Fruit fly (Drosophila melanogaster) whole organism, embryonic: Measurements from ENCODE around the gene CG12948.

ENCODE experiments used
- CG11085 ChIP-seq: fragments of 200-800 bp; sonication (Bioruptor generic); IDR thresholded peaks from 2 replicates; pipeline ENCODE4 v1.3.6; 2022; ENCODE audit warnings: missing biosample characterization, missing genetic modification characterization
- CG12942 ChIP-seq: fragments of 200-800 bp; sonication (Bioruptor generic); optimal IDR thresholded peaks from 3 replicates; lab custom pipeline; 2016; ENCODE audit warnings: missing biosample characterization, missing genetic modification characterization
- CG13775 ChIP-seq: fragments of 200-800 bp; sonication (Bioruptor generic); optimal IDR thresholded peaks from 3 replicates; lab custom pipeline; 2017; ENCODE audit warnings: missing biosample characterization, mild to moderate bottlenecking, missing genetic modification characterization
- CG14014 ChIP-seq: fragments of 200-800 bp; sonication (Bioruptor generic); IDR thresholded peaks from 2 replicates; pipeline ENCODE4 v1.3.6; 2022; ENCODE audit warnings: missing biosample characterization, missing genetic modification characterization
- CG14860 ChIP-seq: fragments of 200-800 bp; sonication (Bioruptor generic); IDR thresholded peaks from 3 replicates; pipeline ENCODE4 v1.3.6; 2022; ENCODE audit warnings: missing biosample characterization, missing genetic modification characterization; ENCODE audit not compliant: partially characterized antibody
- CG15269 ChIP-seq: fragments of 200-800 bp; sonication (Bioruptor generic); optimal IDR thresholded peaks from 2 replicates; lab custom pipeline; 2018; ENCODE audit warnings: missing biosample characterization, mild to moderate bottlenecking, missing genetic modification characterization, moderate library complexity
- CG15601 ChIP-seq: fragments of 200-800 bp; sonication (Bioruptor generic); optimal IDR thresholded peaks from 3 replicates; lab custom pipeline; 2019; ENCODE audit warnings: missing biosample characterization, mild to moderate bottlenecking, missing genetic modification characterization, moderate library complexity
- CG16779 ChIP-seq: fragments of 200-800 bp; sonication (Bioruptor generic); IDR thresholded peaks from 2 replicates; pipeline ENCODE4 v1.3.6; 2022; ENCODE audit warnings: missing biosample characterization, missing genetic modification characterization
- CG17328 ChIP-seq: fragments of 200-800 bp; sonication (Bioruptor generic); IDR thresholded peaks from 2 replicates; pipeline ENCODE4 v1.3.6; 2022; ENCODE audit warnings: missing biosample characterization, missing genetic modification characterization
- CG17802 ChIP-seq: fragments of 200-800 bp; sonication (Bioruptor generic); optimal IDR thresholded peaks from 2 replicates; lab custom pipeline; 2018; ENCODE audit warnings: missing biosample characterization, mild to moderate bottlenecking, missing genetic modification characterization, moderate library complexity
- CG18011 ChIP-seq: fragments of 200-800 bp; sonication (Bioruptor generic); optimal IDR thresholded peaks from 2 replicates; lab custom pipeline; 2017; ENCODE audit warnings: missing biosample characterization, missing genetic modification characterization, mild to moderate bottlenecking, moderate library complexity, missing genotype
- CG2678 ChIP-seq: fragments of 200-800 bp; sonication (Bioruptor generic); optimal IDR thresholded peaks from 3 replicates; lab custom pipeline; 2019; ENCODE audit warnings: missing biosample characterization, mild to moderate bottlenecking, missing genetic modification characterization, moderate library complexity
- CG2875 ChIP-seq: fragments of 200-800 bp; sonication (Bioruptor generic); optimal IDR thresholded peaks from 2 replicates; lab custom pipeline; 2017; ENCODE audit warnings: missing biosample characterization, mild to moderate bottlenecking, missing genetic modification characterization, missing genetic modification reagents
- CG31441 ChIP-seq: fragments of 200-800 bp; sonication (Bioruptor generic); IDR thresholded peaks from 2 replicates; pipeline ENCODE4 v1.3.6; 2022; ENCODE audit warnings: missing biosample characterization, missing genetic modification characterization
- CG34376 ChIP-seq: fragments of 200-800 bp; sonication (Bioruptor generic); optimal IDR thresholded peaks from 2 replicates; lab custom pipeline; 2018; ENCODE audit warnings: missing biosample characterization, mild to moderate bottlenecking, missing genetic modification characterization
- CG43689 ChIP-seq: fragments of 200-800 bp; sonication (Bioruptor generic); IDR thresholded peaks from 2 replicates; pipeline ENCODE4 v1.3.6; 2022; ENCODE audit warnings: missing biosample characterization, missing genetic modification characterization
- CG4707 ChIP-seq: fragments of 200-800 bp; sonication (Bioruptor generic); optimal IDR thresholded peaks from 2 replicates; lab custom pipeline; 2018; ENCODE audit warnings: missing biosample characterization, mild to moderate bottlenecking, missing genetic modification characterization, moderate library complexity
- CG8765 ChIP-seq: fragments of 200-800 bp; sonication (Bioruptor generic); IDR thresholded peaks from 2 replicates; pipeline ENCODE4 v1.3.6; 2022; ENCODE audit warnings: missing biosample characterization, missing genetic modification characterization
- Dip2 ChIP-seq: fragments of 200-800 bp; sonication (Bioruptor generic); IDR thresholded peaks from 2 replicates; pipeline ENCODE4 v1.3.6; 2022; ENCODE audit warnings: missing biosample characterization, missing genetic modification characterization
- Dip3 ChIP-seq: fragments of 200-800 bp; sonication (Bioruptor generic); optimal IDR thresholded peaks from 3 replicates; lab custom pipeline; 2016; ENCODE audit warnings: missing biosample characterization, missing genetic modification characterization
- Dp ChIP-seq: fragments of 200-800 bp; sonication (Bioruptor generic); optimal IDR thresholded peaks from 2 replicates; lab custom pipeline; 2018; ENCODE audit warnings: missing biosample characterization, mild to moderate bottlenecking, missing genetic modification characterization, moderate library complexity
- HLH3B ChIP-seq: fragments of 200-800 bp; sonication (Bioruptor generic); IDR thresholded peaks from 2 replicates; pipeline ENCODE4 v1.3.6; 2022; ENCODE audit warnings: missing biosample characterization, missing genetic modification characterization
- HLH4C ChIP-seq: fragments of 200-800 bp; sonication (Bioruptor generic); IDR thresholded peaks from 3 replicates; pipeline ENCODE4 v1.3.6; 2022; ENCODE audit warnings: missing biosample characterization, missing genetic modification characterization; ENCODE audit not compliant: partially characterized antibody
- HLHmδ ChIP-seq: fragments of 200-800 bp; sonication (Bioruptor generic); optimal IDR thresholded peaks from 2 replicates; lab custom pipeline; 2018; ENCODE audit warnings: missing biosample characterization, mild to moderate bottlenecking, missing genetic modification characterization, moderate library complexity
- HmgZ ChIP-seq: fragments of 200-800 bp; sonication (Bioruptor generic); optimal IDR thresholded peaks from 2 replicates; lab custom pipeline; 2018; ENCODE audit warnings: missing biosample characterization, mild to moderate bottlenecking, missing genetic modification characterization
- Hmr ChIP-seq: fragments of 200-800 bp; sonication (Bioruptor generic); optimal IDR thresholded peaks from 3 replicates; lab custom pipeline; 2017; ENCODE audit warnings: mild to moderate bottlenecking, missing biosample characterization, missing genetic modification reagents, missing genetic modification characterization
- MTF-1 ChIP-seq: fragments of 200-800 bp; sonication (Bioruptor generic); optimal IDR thresholded peaks from 2 replicates; lab custom pipeline; 2018; ENCODE audit warnings: missing biosample characterization, mild to moderate bottlenecking, missing genetic modification characterization, borderline replicate concordance
- Med ChIP-seq: fragments of 200-800 bp; sonication (Bioruptor generic); peaks from one replicate; lab custom pipeline; 2016; ENCODE audit warnings: missing biosample characterization, missing genetic modification characterization, mild to moderate bottlenecking, inconsistent platforms, moderate library complexity
- Mes4 ChIP-seq: fragments of 200-800 bp; sonication (Bioruptor generic); optimal IDR thresholded peaks from 2 replicates; lab custom pipeline; 2016; ENCODE audit warnings: missing biosample characterization, missing genetic modification characterization
- Scr ChIP-seq: fragments of 200-800 bp; sonication (Bioruptor generic); IDR thresholded peaks from 2 replicates; pipeline ENCODE4 v1.3.6; 2022; ENCODE audit warnings: missing biosample characterization, missing genetic modification characterization; ENCODE audit not compliant: partially characterized antibody
- Sry-δ ChIP-seq: fragments of 200-800 bp; sonication (Bioruptor generic); optimal IDR thresholded peaks from 2 replicates; lab custom pipeline; 2016; ENCODE audit warnings: missing biosample characterization, missing genetic modification characterization
- Ssrp ChIP-seq: fragments of 200-800 bp; sonication (Bioruptor generic); optimal IDR thresholded peaks from 2 replicates; lab custom pipeline; 2018; ENCODE audit warnings: missing biosample characterization, mild to moderate bottlenecking, missing genetic modification characterization, moderate library complexity
- Stat92E ChIP-seq, 3 experiments: fragments of >200 bp in 2 of 3; fragments of 200-800 bp in 1 of 3; sonication (Bioruptor generic) in 1 of 3; optimal IDR thresholded peaks; 2 replicates each; lab custom pipeline; 2017 to 2019; ENCODE audit warnings: missing biosample characterization in 3 of 3, missing genetic modification characterization in 3 of 3, mild to moderate bottlenecking in 1 of 3, moderate library complexity in 1 of 3
- cas ChIP-seq: fragments of 200-800 bp; sonication (Bioruptor generic); IDR thresholded peaks from 2 replicates; pipeline ENCODE4 v1.3.6; 2022; ENCODE audit warnings: missing biosample characterization, missing genetic modification characterization
- chn ChIP-seq: fragments of 200-800 bp; sonication (Bioruptor generic); optimal IDR thresholded peaks from 2 replicates; lab custom pipeline; 2016; ENCODE audit warnings: missing biosample characterization, missing genetic modification characterization
- dpn ChIP-seq, 2 experiments: fragments of 200-800 bp; sonication (Bioruptor generic); optimal IDR thresholded peaks; 3 replicates each; lab custom pipeline; 2016; ENCODE audit warnings: missing biosample characterization in 2 of 2, missing genetic modification characterization in 2 of 2
- en ChIP-seq: fragments of 200-800 bp; sonication (Bioruptor generic); optimal IDR thresholded peaks from 2 replicates; lab custom pipeline; 2016; ENCODE audit warnings: missing biosample characterization, missing genetic modification characterization
- jing ChIP-seq: fragments of 200-800 bp; sonication (Bioruptor generic); optimal IDR thresholded peaks from 2 replicates; lab custom pipeline; 2018; ENCODE audit warnings: missing biosample characterization, mild to moderate bottlenecking, missing genetic modification characterization
- klu ChIP-seq: fragments of 200-800 bp; sonication (Bioruptor generic); IDR thresholded peaks from 2 replicates; pipeline ENCODE4 v1.3.6; 2022; ENCODE audit warnings: missing biosample characterization, missing genetic modification characterization
- lola ChIP-seq, 3 experiments: fragments of >200 bp in 2 of 3; fragments of 200-800 bp in 1 of 3; sonication (Bioruptor generic) in 1 of 3; optimal IDR thresholded peaks; 2 replicates each; lab custom pipeline; 2017 to 2019; ENCODE audit warnings: missing biosample characterization in 3 of 3, missing genetic modification characterization in 3 of 3, mild to moderate bottlenecking in 1 of 3, moderate library complexity in 1 of 3
- mirr ChIP-seq: fragments of 200-800 bp; sonication (Bioruptor generic); optimal IDR thresholded peaks from 3 replicates; lab custom pipeline; 2018; ENCODE audit warnings: missing biosample characterization, mild to moderate bottlenecking, missing genetic modification characterization
- pb ChIP-seq: fragments of 200-800 bp; sonication (Bioruptor generic); optimal IDR thresholded peaks from 3 replicates; lab custom pipeline; 2016; ENCODE audit warnings: missing biosample characterization, missing genetic modification characterization
- peb ChIP-seq: fragments of 200-800 bp; sonication (Bioruptor generic); IDR thresholded peaks from 2 replicates; pipeline ENCODE4 v1.3.6; 2022; ENCODE audit warnings: missing biosample characterization, missing genetic modification characterization
- sens ChIP-seq: fragments of 200-800 bp; sonication (Bioruptor generic); peaks from one replicate; lab custom pipeline; 2016; ENCODE audit warnings: missing biosample characterization, missing genetic modification characterization
- shn ChIP-seq: fragments of 200-800 bp; sonication (Bioruptor generic); optimal IDR thresholded peaks from 3 replicates; lab custom pipeline; 2016; ENCODE audit warnings: missing biosample characterization, missing genetic modification characterization
- tll ChIP-seq, 2 experiments: fragments of 200-800 bp in 1 of 2; fragments of >200 bp in 1 of 2; sonication (Bioruptor generic) in 1 of 2; optimal IDR thresholded peaks; 2 replicates each; lab custom pipeline; 2017 to 2019; ENCODE audit warnings: missing biosample characterization in 2 of 2, missing genetic modification characterization in 2 of 2, mild to moderate bottlenecking in 1 of 2, moderate library complexity in 1 of 2
- ttk ChIP-seq: fragments of 200-800 bp; sonication (Bioruptor generic); IDR thresholded peaks from 2 replicates; pipeline ENCODE4 v2.1.2; 2022; ENCODE audit warnings: missing biosample characterization, missing genetic modification characterization
- wek ChIP-seq: fragments of 200-800 bp; sonication (Bioruptor generic); optimal IDR thresholded peaks from 3 replicates; lab custom pipeline; 2018; ENCODE audit warnings: missing biosample characterization, mild to moderate bottlenecking, missing genetic modification characterization, moderate library complexity

Gene CG12948

DNA sequence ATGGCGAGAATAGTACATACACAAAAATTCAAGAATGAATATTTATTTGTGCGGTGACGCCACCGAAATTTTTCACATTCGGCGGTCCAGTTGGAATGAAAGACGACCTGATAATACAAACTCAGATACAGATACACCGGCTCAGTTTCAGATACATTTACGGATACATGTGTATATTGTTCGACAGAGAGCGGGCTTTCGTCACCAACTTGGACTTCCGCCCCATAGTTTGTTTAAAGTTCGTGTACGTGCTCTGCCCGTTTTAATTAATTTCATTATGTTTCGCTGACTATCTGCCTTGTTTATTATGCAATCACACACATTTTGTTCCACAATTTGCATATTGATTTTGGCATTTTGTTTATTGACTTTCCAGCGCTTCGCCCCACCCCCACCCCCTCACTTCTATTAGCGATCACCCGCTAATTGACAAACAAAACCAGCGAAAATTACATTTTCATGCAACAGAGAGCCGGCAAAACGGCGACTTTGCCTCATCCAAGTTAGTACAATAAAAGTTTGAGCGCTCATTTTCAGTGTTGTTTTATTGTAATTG lies 46.3 kb downstream of the CG12948 start (continued):
- TF ChIP-seq CG12942 (GFP tag; lab: Kevin White, UChicago) (peak; percentile 44), MTF-1 (GFP tag; lab: Kevin White, UChicago) (peak; percentile 56), mirr (GFP tag; lab: Kevin White, UChicago) (peak; percentile 86), jing (no peak), CG31441 (GFP tag; lab: Robert Waterston, UW) (no peak), klu (GFP tag; lab: Robert Waterston, UW) (no peak), CG2875 (GFP tag; lab: Kevin White, UChicago) (peak; percentile 4), Mes4 (GFP tag; lab: Kevin White, UChicago) (no peak), HLH4C (GFP tag; lab: Robert Waterston, UW) (no peak), CG2678 (tag; lab: Kevin White, UChicago) (peak; percentile 46), CG4707 (no peak), Scr (GFP tag; lab: Robert Waterston, UW) (no peak), Dp (no peak), CG16779 (GFP tag; lab: Robert Waterston, UW) (no peak), lola (GFP tag; optimal IDR thresholded peaks at IDR 0.05; lab: Kevin White, UChicago) (no peak), sens (GFP tag; lab: Kevin White, UChicago) (peak; percentile 14), Dip3 (GFP tag; lab: Kevin White, UChicago) (peak; percentile 15), Hmr (GFP tag; lab: Kevin White, UChicago) (peak; percentile 44), shn (GFP tag; lab: Kevin White, UChicago) (peak; percentile 2), tll (GFP tag; optimal IDR thresholded peaks at IDR 0.05; lab: Kevin White, UChicago) (no peak), CG17328 (GFP tag; lab: Robert Waterston, UW) (no peak), cas (GFP tag; lab: Robert Waterston, UW) (no peak), Sry-δ (GFP tag; lab: Kevin White, UChicago) (no peak), CG14014 (GFP tag; lab: Robert Waterston, UW) (no peak), ttk (GFP tag; lab: Robert Waterston, UW) (no peak), CG14860 (GFP tag; lab: Robert Waterston, UW) (no peak), wek (GFP tag; lab: Kevin White, UChicago) (peak; percentile 55), CG11085 (no peak), HLHmδ (GFP tag; lab: Kevin White, UChicago) (no peak), Ssrp (tag; lab: Kevin White, UChicago) (no peak), Med (peak; percentile 80), Stat92E (GFP tag; optimal IDR thresholded peaks at IDR 0.05; lab: Kevin White, UChicago) (no peak), dpn (GFP tag; optimal IDR thresholded peaks at IDR 0.05; lab: Kevin White, UChicago) (peak in 1 of 2 experiments; percentile 23), HmgZ (tag; lab: Kevin White, UChicago) (peak; percentile 21), CG15601 (tag; lab: Kevin White, UChicago) (peak; percentile 4), CG8765 (GFP tag; lab: Robert Waterston, UW) (no peak), CG18011 (GFP tag; lab: Kevin White, UChicago) (no peak), CG34376 (GFP tag; lab: Kevin White, UChicago) (peak; percentile 34), CG17802 (tag; lab: Kevin White, UChicago) (no peak), CG43689 (GFP tag; lab: Robert Waterston, UW) (no peak), peb (GFP tag; lab: Robert Waterston, UW) (no peak), en (GFP tag; lab: Kevin White, UChicago) (no peak), CG15269 (tag; lab: Kevin White, UChicago) (peak; percentile 33), chn (GFP tag; lab: Kevin White, UChicago) (no peak), pb (GFP tag; lab: Kevin White, UChicago) (peak; percentile 9), CG13775 (GFP tag; lab: Kevin White, UChicago) (no peak), Dip2 (GFP tag; lab: Robert Waterston, UW) (no peak), HLH3B (no peak)
